Worm (Caenorhabditis elegans) whole organism, L4 larva: Measurements from ENCODE around the gene lin-3.
A peak's percentile ranks its signal among the peaks of the same experiment; 100 is the strongest.

ENCODE experiments used
- F49E8.2 ChIP-seq: sonication (generic microtip); optimal IDR thresholded peaks from 2 replicates; lab custom pipeline; 2016; ENCODE audit warnings: missing compliant biosample characterization, mild to moderate bottlenecking, missing genetic modification characterization, borderline replicate concordance
- R02D3.7 ChIP-seq: fragments of 150-350 bp; sonication (generic microtip); optimal IDR thresholded peaks from 3 replicates; lab custom pipeline; 2014; ENCODE audit warnings: missing biosample characterization, missing genetic modification characterization
- Y48G9A.11 ChIP-seq: fragments of 200-800 bp; sonication (Bioruptor generic); IDR thresholded peaks from 2 replicates; pipeline ENCODE4 v1.3.6; 2022; ENCODE audit warnings: missing genetic modification reagents, missing genetic modification characterization, missing compliant biosample characterization
- Y75B8A.6 ChIP-seq: fragments of 200-800 bp; sonication (Bioruptor generic); IDR thresholded peaks from 2 replicates; pipeline ENCODE4 v1.3.6; 2022; ENCODE audit warnings: missing genetic modification reagents, missing genetic modification characterization, missing compliant biosample characterization
- ZK337.2 ChIP-seq: fragments of 200-800 bp; sonication (Bioruptor generic); IDR thresholded peaks from 2 replicates; pipeline ENCODE4 v1.3.6; 2022; ENCODE audit warnings: missing genetic modification reagents, missing genetic modification characterization, missing compliant biosample characterization
- ZK546.5 ChIP-seq, 2 experiments: sonication (generic microtip); optimal IDR thresholded peaks; 2 replicates each; lab custom pipeline; 2017; ENCODE audit warnings: missing biosample characterization in 2 of 2, missing genetic modification characterization in 2 of 2
- aly-2 ChIP-seq: sonication (generic microtip); optimal IDR thresholded peaks from 2 replicates; lab custom pipeline; 2018; ENCODE audit warnings: missing biosample characterization, missing genetic modification characterization
- ama-1 ChIP-seq: fragments of 150-350 bp; optimal IDR thresholded peaks from 2 replicates; lab custom pipeline; 2014; ENCODE audit warnings: inconsistent platforms, mixed read lengths
- ceh-20 ChIP-seq: fragments of 200-800 bp; sonication (Bioruptor generic); IDR thresholded peaks from 2 replicates; pipeline ENCODE4 v1.3.6; 2022; ENCODE audit warnings: missing genetic modification reagents, missing genetic modification characterization, missing compliant biosample characterization
- ceh-82 ChIP-seq: sonication (generic microtip); optimal IDR thresholded peaks from 2 replicates; lab custom pipeline; 2017; ENCODE audit warnings: missing biosample characterization, missing genetic modification characterization
- ces-1 ChIP-seq: fragments of 150-350 bp; sonication (generic microtip); optimal IDR thresholded peaks from 4 replicates; lab custom pipeline; 2014; ENCODE audit warnings: missing biosample characterization, missing genetic modification reagents, missing genetic modification characterization
- cey-2 ChIP-seq: sonication (generic microtip); optimal IDR thresholded peaks from 3 replicates; lab custom pipeline; 2017; ENCODE audit warnings: missing genetic modification characterization, mild to moderate bottlenecking, missing compliant biosample characterization, antibody characterized with exemption, borderline replicate concordance; ENCODE audit not compliant: insufficient read depth
- ctbp-1 ChIP-seq: fragments of 200-800 bp; sonication (Bioruptor generic); IDR thresholded peaks from 2 replicates; pipeline ENCODE4 v1.3.6; 2022; ENCODE audit warnings: missing genetic modification reagents, missing genetic modification characterization, missing compliant biosample characterization
- daf-19 ChIP-seq: fragments of 200-800 bp; sonication (Bioruptor generic); conservative IDR thresholded peaks from 2 replicates; pipeline ENCODE4 v1.3.6; 2022; ENCODE audit warnings: missing genetic modification characterization, missing compliant biosample characterization
- dmd-8 ChIP-seq: fragments of 200-800 bp; sonication (Bioruptor generic); IDR thresholded peaks from 2 replicates; pipeline ENCODE4 v1.3.6; 2022; ENCODE audit warnings: missing genetic modification characterization, missing compliant biosample characterization
- egl-43 ChIP-seq: fragments of 200-800 bp; sonication (Bioruptor generic); IDR thresholded peaks from 2 replicates; pipeline ENCODE4 v1.3.6; 2022; ENCODE audit warnings: missing genetic modification reagents, missing genetic modification characterization, missing compliant biosample characterization
- hif-1 ChIP-seq, 2 experiments: sonication (generic microtip); optimal IDR thresholded peaks; 2 replicates each; lab custom pipeline; 2016 to 2017; ENCODE audit warnings: missing compliant biosample characterization in 2 of 2, missing genetic modification characterization in 2 of 2, missing genetic modification reagents in 2 of 2, missing genotype in 2 of 2, mild to moderate bottlenecking in 1 of 2
- hmg-1.1 ChIP-seq: fragments of 200-800 bp; sonication (Bioruptor generic); IDR thresholded peaks from 2 replicates; pipeline ENCODE4 v1.3.6; 2022; ENCODE audit warnings: missing genetic modification reagents, missing genetic modification characterization, missing compliant biosample characterization
- lim-7 ChIP-seq: fragments of 200-800 bp; sonication (Bioruptor generic); IDR thresholded peaks from 2 replicates; pipeline ENCODE4 v1.3.6; 2022; ENCODE audit warnings: missing genetic modification characterization, missing compliant biosample characterization
- lin-1 ChIP-seq: fragments of 200-800 bp; sonication (Bioruptor generic); IDR thresholded peaks from 2 replicates; pipeline ENCODE4 v1.3.6; 2022; ENCODE audit warnings: missing genetic modification reagents, missing genetic modification characterization, missing compliant biosample characterization
- lin-29 ChIP-seq: fragments of 200-800 bp; sonication (Bioruptor generic); IDR thresholded peaks from 2 replicates; pipeline ENCODE4 v1.3.6; 2022; ENCODE audit warnings: missing genetic modification reagents, missing genetic modification characterization, missing compliant biosample characterization
- lin-38 ChIP-seq: fragments of 200-800 bp; sonication (Bioruptor generic); IDR thresholded peaks from 2 replicates; pipeline ENCODE4 v1.3.6; 2022; ENCODE audit warnings: missing genetic modification reagents, missing genetic modification characterization, missing compliant biosample characterization
- madf-5 ChIP-seq, 2 experiments: fragments of 200-800 bp; sonication (Bioruptor generic); IDR thresholded peaks; 2 replicates each; pipeline ENCODE4 v1.3.6; 2022; ENCODE audit warnings: missing compliant biosample characterization in 2 of 2, missing genetic modification characterization in 2 of 2
- madf-9 ChIP-seq: fragments of 200-800 bp; sonication (Bioruptor generic); conservative IDR thresholded peaks from 2 replicates; pipeline ENCODE4 v1.3.6; 2022; ENCODE audit warnings: missing genetic modification reagents, missing genetic modification characterization, missing compliant biosample characterization
- mes-2 ChIP-seq: sonication (generic microtip); optimal IDR thresholded peaks from 2 replicates; lab custom pipeline; 2016; ENCODE audit warnings: missing genotype, mild to moderate bottlenecking, missing genetic modification characterization, missing compliant biosample characterization; ENCODE audit not compliant: poor library complexity, severe bottlenecking
- nhr-10 ChIP-seq: fragments of 150-350 bp; optimal IDR thresholded peaks from 2 replicates; lab custom pipeline; 2014; ENCODE audit warnings: missing biosample characterization, missing genetic modification characterization
- nhr-111 ChIP-seq: fragments of 200-800 bp; sonication (Bioruptor generic); optimal IDR thresholded peaks from 2 replicates; lab custom pipeline; 2018; ENCODE audit warnings: mild to moderate bottlenecking, missing genetic modification characterization, missing compliant biosample characterization
- nhr-237 ChIP-seq: sonication (generic microtip); optimal IDR thresholded peaks from 2 replicates; lab custom pipeline; 2017; ENCODE audit warnings: missing biosample characterization, missing genetic modification characterization
- nhr-25 ChIP-seq: sonication (generic microtip); optimal IDR thresholded peaks from 2 replicates; lab custom pipeline; 2017; ENCODE audit warnings: missing genetic modification characterization, mild to moderate bottlenecking, missing compliant biosample characterization, antibody characterized with exemption, moderate library complexity, borderline replicate concordance; ENCODE audit not compliant: insufficient read depth
- nhr-41 ChIP-seq: fragments of 200-800 bp; sonication (Bioruptor generic); IDR thresholded peaks from 2 replicates; pipeline ENCODE4 v1.3.6; 2022; ENCODE audit warnings: missing genetic modification reagents, missing genetic modification characterization, missing compliant biosample characterization
- nhr-42 ChIP-seq: fragments of 200-800 bp; sonication (Bioruptor generic); IDR thresholded peaks from 2 replicates; pipeline ENCODE4 v1.3.6; 2022; ENCODE audit warnings: missing genetic modification characterization, missing compliant biosample characterization
- nhr-76 ChIP-seq: fragments of 150-350 bp; optimal IDR thresholded peaks from 2 replicates; lab custom pipeline; 2014; ENCODE audit warnings: missing biosample characterization, missing genetic modification characterization
- nhr-77 ChIP-seq: fragments of 150-350 bp; optimal IDR thresholded peaks from 2 replicates; lab custom pipeline; 2014; ENCODE audit warnings: missing biosample characterization, missing genetic modification characterization
- pha-4 ChIP-seq, 2 experiments: fragments of 150-350 bp in 1 of 2; fragments of 200-800 bp in 1 of 2; sonication (Bioruptor generic) in 1 of 2; IDR thresholded peaks in 1 of 2; optimal IDR thresholded peaks in 1 of 2; 2 replicates each; pipeline versions ENCODE4 v1.3.6 to Lab custom; 2014 to 2022; ENCODE audit warnings: missing genetic modification characterization in 2 of 2, missing genetic modification reagents in 2 of 2, missing biosample characterization in 1 of 2, missing compliant biosample characterization in 1 of 2
- php-3 ChIP-seq: fragments of 200-800 bp; sonication (Bioruptor generic); IDR thresholded peaks from 2 replicates; pipeline ENCODE4 v1.3.6; 2022; ENCODE audit warnings: missing genetic modification reagents, missing genetic modification characterization, missing compliant biosample characterization
- saeg-2 ChIP-seq: fragments of 200-800 bp; sonication (Bioruptor generic); IDR thresholded peaks from 2 replicates; pipeline ENCODE4 v1.3.6; 2022; ENCODE audit warnings: missing genetic modification reagents, missing genetic modification characterization, missing compliant biosample characterization
- sdz-12 ChIP-seq: fragments of 200-800 bp; sonication (Bioruptor generic); optimal IDR thresholded peaks from 2 replicates; lab custom pipeline; 2018; ENCODE audit warnings: mild to moderate bottlenecking, missing genetic modification characterization, missing compliant biosample characterization
- set-16 ChIP-seq: fragments of 200-800 bp; sonication (Bioruptor generic); IDR thresholded peaks from 2 replicates; pipeline ENCODE4 v1.3.6; 2022; ENCODE audit warnings: missing genetic modification reagents, missing genetic modification characterization, missing compliant biosample characterization
- snpc-1.2 ChIP-seq: fragments of 200-800 bp; sonication (Bioruptor generic); IDR thresholded peaks from 2 replicates; pipeline ENCODE4 v1.3.6; 2022; ENCODE audit warnings: missing genetic modification reagents, missing genetic modification characterization, missing compliant biosample characterization
- snpc-4 ChIP-seq: fragments of 150-350 bp; optimal IDR thresholded peaks from 2 replicates; lab custom pipeline; 2014; ENCODE audit warnings: missing biosample characterization, missing genetic modification characterization
- spr-1 ChIP-seq: sonication (generic microtip); optimal IDR thresholded peaks from 2 replicates; lab custom pipeline; 2016; ENCODE audit warnings: mild to moderate bottlenecking, missing genetic modification characterization, missing compliant biosample characterization
- spr-3 ChIP-seq: fragments of 200-800 bp; sonication (Bioruptor generic); optimal IDR thresholded peaks from 2 replicates; lab custom pipeline; 2018; ENCODE audit warnings: mild to moderate bottlenecking, missing genetic modification characterization, missing compliant biosample characterization
- unc-130 ChIP-seq: sonication (generic microtip); optimal IDR thresholded peaks from 2 replicates; lab custom pipeline; 2016; ENCODE audit warnings: missing genetic modification reagents, missing genetic modification characterization, missing compliant biosample characterization
- vab-7 ChIP-seq: fragments of 200-800 bp; sonication (Bioruptor generic); IDR thresholded peaks from 2 replicates; pipeline ENCODE4 v1.3.6; 2022; ENCODE audit warnings: missing genetic modification reagents, missing genetic modification characterization, missing compliant biosample characterization
- zip-11 ChIP-seq: fragments of 200-800 bp; sonication (Bioruptor generic); IDR thresholded peaks from 2 replicates; pipeline ENCODE4 v1.3.6; 2022; ENCODE audit warnings: missing genetic modification characterization, missing compliant biosample characterization
- zip-2 ChIP-seq: fragments of 150-350 bp; optimal IDR thresholded peaks from 2 replicates; lab custom pipeline; 2014; ENCODE audit warnings: missing biosample characterization, missing genetic modification characterization

Gene lin-3

DNA sequence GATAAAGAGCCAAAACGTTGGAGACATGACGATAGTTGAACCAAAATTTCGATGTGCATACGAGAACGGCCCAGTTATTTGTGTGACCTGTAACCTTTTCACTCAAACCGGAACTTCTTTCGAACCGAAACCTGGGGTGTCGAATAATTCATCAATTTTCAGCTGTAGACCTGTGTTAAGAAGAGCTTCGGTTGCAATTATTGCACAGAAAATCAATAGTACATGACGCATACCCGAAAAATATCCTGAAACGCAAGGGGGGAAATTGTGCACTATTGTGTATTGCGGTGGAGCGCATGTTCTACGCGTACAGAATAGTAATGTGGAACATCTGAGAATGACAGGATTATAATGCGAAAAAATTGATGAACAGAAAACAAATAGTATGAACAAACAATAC is 55.7 kb downstream of the lin-3 start, which contains the start of gene pigk-1:
pigk-1 (minus strand) TSS at position 248 of the 400 bp plus-strand sequence.
- TF ChIP-seq lin-38 (peak; percentile 52), pha-4 (GFP tag; IDR thresholded peaks at IDR 0.05; lab: Robert Waterston, UW) (peak; percentile 54; the same call in 1 of the 2 replicates), pha-4 (tag; optimal IDR thresholded peaks at IDR 0.05; lab: Kevin White, UChicago) (no peak), egl-43 (GFP tag; lab: Robert Waterston, UW) (0 out of 2 replicates have a peak, but pooled peaks have one; percentile 18), snpc-1.2 (GFP tag; lab: Robert Waterston, UW) (peak; percentile 62; the same call in 1 of the 2 replicates), ama-1 (lab: Kevin White, UChicago) (peak; percentile 65), ctbp-1 (peak; percentile 12; the same call in 1 of the 2 replicates), aly-2 (tag; lab: Kevin White, UChicago) (no peak), Y48G9A.11 (GFP tag; lab: Robert Waterston, UW) (peak; percentile 41; the same call in 1 of the 2 replicates), php-3 (GFP tag; lab: Robert Waterston, UW) (no peak), ZK546.5 (tag; optimal IDR thresholded peaks at IDR 0.05; lab: Kevin White, UChicago) (peak in 1 of 2 experiments; percentile 27), F49E8.2 (peak; percentile 58), dmd-8 (0 out of 2 replicates have a peak, but pooled peaks have one; percentile 46), madf-9 (0 out of 2 replicates have a peak, but pooled peaks have one; percentile 17), snpc-4 (tag; lab: Kevin White, UChicago) (no peak), daf-19 (GFP tag; lab: Robert Waterston, UW) (0 out of 2 replicates have a peak, but pooled peaks have one; percentile 41), hmg-1.1 (GFP tag; lab: Robert Waterston, UW) (0 out of 2 replicates have a peak, but pooled peaks have one; percentile 15), mes-2 (no peak), ceh-20 (GFP tag; lab: Robert Waterston, UW) (no peak)

DNA sequence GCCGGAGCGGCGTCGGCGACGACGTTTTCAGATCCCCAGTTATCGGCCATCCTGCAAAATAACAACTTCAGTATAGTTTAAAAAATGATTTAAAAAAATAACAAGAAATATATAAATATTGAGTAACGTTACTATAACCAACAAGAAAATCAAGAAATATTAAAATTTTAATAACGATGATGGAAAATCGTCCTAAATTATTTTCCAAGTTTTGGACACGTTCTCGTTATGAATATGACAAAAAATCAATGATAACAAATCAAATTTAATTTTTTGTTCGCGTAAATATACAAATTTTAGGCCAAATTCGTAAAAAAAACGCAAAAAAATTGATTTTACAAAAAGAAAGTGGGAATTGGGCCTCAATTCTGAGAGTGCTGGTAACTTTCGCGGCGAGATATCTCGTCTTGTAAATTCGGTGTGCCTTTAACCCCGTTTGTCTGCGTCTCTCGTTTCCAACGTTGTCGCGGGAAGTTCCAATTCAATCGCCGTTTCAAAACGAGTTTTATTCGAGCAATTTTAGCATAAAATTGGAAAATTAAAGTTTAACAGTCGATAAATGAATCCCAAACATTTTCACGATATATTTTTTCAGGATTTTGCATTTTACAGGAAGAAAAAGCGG is 57.0 kb downstream of the lin-3 start, which contains the start of gene rps-5:
rps-5 (minus strand) TSS at position 51 of the 625 bp plus-strand sequence.
- TF ChIP-seq unc-130 (GFP tag; lab: Kevin White, UChicago) (no peak), dmd-8 (no peak), saeg-2 (GFP tag; lab: Robert Waterston, UW) (no peak), lim-7 (GFP tag; lab: Robert Waterston, UW) (no peak), ceh-82 (tag; lab: Kevin White, UChicago) (no peak), hif-1 (tag; optimal IDR thresholded peaks at IDR 0.05; lab: Kevin White, UChicago) (peak in 1 of 2 experiments; percentile 25), nhr-237 (tag; lab: Kevin White, UChicago) (no peak), vab-7 (GFP tag; lab: Robert Waterston, UW) (no peak), zip-11 (no peak), R02D3.7 (no peak), nhr-42 (GFP tag; lab: Robert Waterston, UW) (no peak), Y48G9A.11 (GFP tag; lab: Robert Waterston, UW) (no peak), set-16 (GFP tag; lab: Robert Waterston, UW) (no peak), nhr-25 (tag; lab: Kevin White, UChicago) (no peak), Y75B8A.6 (GFP tag; lab: Robert Waterston, UW) (no peak), madf-5 (GFP tag; IDR thresholded peaks at IDR 0.05; lab: Robert Waterston, UW) (no peak), ces-1 (GFP tag; lab: Kevin White, UChicago) (no peak), sdz-12 (no peak), nhr-76 (tag; lab: Kevin White, UChicago) (no peak), spr-1 (tag; lab: Kevin White, UChicago) (no peak), spr-3 (GFP tag; lab: Kevin White, UChicago) (no peak), lin-1 (GFP tag; lab: Robert Waterston, UW) (no peak), nhr-10 (tag; lab: Kevin White, UChicago) (no peak), ctbp-1 (no peak), lin-29 (no peak), zip-2 (tag; lab: Kevin White, UChicago) (no peak), daf-19 (GFP tag; lab: Robert Waterston, UW) (no peak), nhr-111 (GFP tag; lab: Kevin White, UChicago) (no peak), cey-2 (tag; lab: Kevin White, UChicago) (no peak), lin-38 (peak; percentile 51), nhr-77 (no peak), nhr-41 (GFP tag; lab: Robert Waterston, UW) (no peak), ZK546.5 (tag; optimal IDR thresholded peaks at IDR 0.05; lab: Kevin White, UChicago) (no peak), ZK337.2 (GFP tag; lab: Robert Waterston, UW) (no peak)
